Worm (Caenorhabditis elegans) whole organism, mixed stage, embryonic: ENCODE measurements around the gene Y59H11AM.1.

ENCODE experiments used
- M03D4.4 ChIP-seq: sonication (generic microtip); optimal IDR thresholded peaks from 2 replicates; lab custom pipeline; 2017; ENCODE audit warnings: mild to moderate bottlenecking, missing genetic modification characterization, missing compliant biosample characterization
- bed-3 ChIP-seq: fragments of 200-800 bp; sonication (Bioruptor generic); optimal IDR thresholded peaks from 3 replicates; lab custom pipeline; 2018; ENCODE audit warnings: mild to moderate bottlenecking, missing genetic modification characterization, moderate library complexity, missing compliant biosample characterization
- blmp-1 ChIP-seq: fragments of 150-350 bp; optimal IDR thresholded peaks from 2 replicates; lab custom pipeline; 2014; ENCODE audit warnings: missing biosample characterization, missing genetic modification characterization
- ceh-39 ChIP-seq: fragments of 150-350 bp; optimal IDR thresholded peaks from 2 replicates; lab custom pipeline; 2014; ENCODE audit warnings: missing biosample characterization, missing genetic modification characterization
- ceh-43 ChIP-seq: fragments of 200-800 bp; sonication (Bioruptor generic); optimal IDR thresholded peaks from 2 replicates; lab custom pipeline; 2018; ENCODE audit warnings: mild to moderate bottlenecking, missing genetic modification characterization, moderate library complexity, missing compliant biosample characterization
- ceh-83 ChIP-seq: fragments of 200-800 bp; sonication (Bioruptor generic); optimal IDR thresholded peaks from 2 replicates; lab custom pipeline; 2018; ENCODE audit warnings: mild to moderate bottlenecking, missing genetic modification characterization, missing compliant biosample characterization
- ces-1 ChIP-seq: fragments of 150-350 bp; optimal IDR thresholded peaks from 2 replicates; lab custom pipeline; 2014; ENCODE audit warnings: missing biosample characterization, missing genetic modification reagents, missing genetic modification characterization
- cnd-1 ChIP-seq: fragments of 200-800 bp; sonication (Bioruptor generic); optimal IDR thresholded peaks from 2 replicates; lab custom pipeline; 2018; ENCODE audit warnings: mild to moderate bottlenecking, missing genetic modification characterization, missing compliant biosample characterization
- drap-1 ChIP-seq: fragments of 200-800 bp; sonication (Bioruptor generic); optimal IDR thresholded peaks from 3 replicates; lab custom pipeline; 2018; ENCODE audit warnings: mild to moderate bottlenecking, missing genetic modification characterization, missing compliant biosample characterization
- elt-1 ChIP-seq: sonication (generic microtip); optimal IDR thresholded peaks from 2 replicates; lab custom pipeline; 2017; ENCODE audit warnings: missing genetic modification characterization, mild to moderate bottlenecking, missing compliant biosample characterization, antibody characterized with exemption, moderate library complexity, borderline replicate concordance; ENCODE audit not compliant: insufficient read depth
- elt-3 ChIP-seq: fragments of 150-350 bp; optimal IDR thresholded peaks from 2 replicates; lab custom pipeline; 2014; ENCODE audit warnings: missing biosample characterization, missing genetic modification characterization
- ham-2 ChIP-seq: fragments of 200-800 bp; sonication (Bioruptor generic); optimal IDR thresholded peaks from 2 replicates; lab custom pipeline; 2018; ENCODE audit warnings: mild to moderate bottlenecking, missing genetic modification characterization, missing compliant biosample characterization
- hlh-1 ChIP-seq: fragments of 150-350 bp; optimal IDR thresholded peaks from 2 replicates; lab custom pipeline; 2014; ENCODE audit warnings: missing biosample characterization, missing genetic modification reagents, missing genetic modification characterization
- lin-32 ChIP-seq: fragments of 200-800 bp; sonication (Bioruptor generic); optimal IDR thresholded peaks from 2 replicates; lab custom pipeline; 2018; ENCODE audit warnings: mild to moderate bottlenecking, missing genetic modification characterization, missing compliant biosample characterization
- lsy-2 ChIP-seq: fragments of 150-350 bp; optimal IDR thresholded peaks from 2 replicates; lab custom pipeline; 2014; ENCODE audit warnings: missing biosample characterization, missing genetic modification characterization
- mab-5 ChIP-seq: fragments of 150-350 bp; optimal IDR thresholded peaks from 2 replicates; lab custom pipeline; 2014; ENCODE audit warnings: missing biosample characterization, missing genetic modification characterization
- nhr-2 ChIP-seq: fragments of 150-350 bp; optimal IDR thresholded peaks from 2 replicates; lab custom pipeline; 2014; ENCODE audit warnings: missing biosample characterization, missing genetic modification characterization
- nhr-237 ChIP-seq: fragments of 150-350 bp; optimal IDR thresholded peaks from 2 replicates; lab custom pipeline; 2014; ENCODE audit warnings: missing biosample characterization, missing genetic modification characterization
- nhr-76 ChIP-seq: sonication (generic microtip); optimal IDR thresholded peaks from 2 replicates; lab custom pipeline; 2017; ENCODE audit warnings: missing biosample characterization, missing genetic modification characterization
- pha-4 ChIP-seq: fragments of 150-350 bp; optimal IDR thresholded peaks from 2 replicates; lab custom pipeline; 2018; ENCODE audit warnings: missing biosample characterization, missing genetic modification reagents, missing genetic modification characterization
- sem-2 ChIP-seq: fragments of 200-800 bp; sonication (Bioruptor generic); optimal IDR thresholded peaks from 2 replicates; lab custom pipeline; 2018; ENCODE audit warnings: mild to moderate bottlenecking, missing genetic modification characterization, missing compliant biosample characterization
- snpc-4 ChIP-seq: fragments of 150-350 bp; optimal IDR thresholded peaks from 2 replicates; lab custom pipeline; 2014; ENCODE audit warnings: missing biosample characterization, missing genetic modification characterization
- sptf-1 ChIP-seq: sonication (generic microtip); optimal IDR thresholded peaks from 2 replicates; lab custom pipeline; 2017; ENCODE audit warnings: mild to moderate bottlenecking, missing genetic modification characterization, moderate library complexity, missing compliant biosample characterization
- tbx-8 ChIP-seq: fragments of 200-800 bp; sonication (Bioruptor generic); optimal IDR thresholded peaks from 2 replicates; lab custom pipeline; 2018; ENCODE audit warnings: mild to moderate bottlenecking, missing genetic modification characterization, moderate library complexity, missing compliant biosample characterization
- unc-120 ChIP-seq: sonication (generic microtip); optimal IDR thresholded peaks from 2 replicates; lab custom pipeline; 2017; ENCODE audit warnings: missing genetic modification characterization, missing compliant biosample characterization; ENCODE audit not compliant: poor library complexity, severe bottlenecking
- unc-39 ChIP-seq: fragments of 150-350 bp; optimal IDR thresholded peaks from 2 replicates; lab custom pipeline; 2014; ENCODE audit warnings: missing biosample characterization, missing genetic modification characterization
- unc-62 ChIP-seq: fragments of 150-350 bp; optimal IDR thresholded peaks from 2 replicates; lab custom pipeline; 2014; ENCODE audit warnings: missing biosample characterization, missing genetic modification reagents, missing genetic modification characterization
- zip-8 ChIP-seq: fragments of 150-350 bp; optimal IDR thresholded peaks from 2 replicates; lab custom pipeline; 2014; ENCODE audit warnings: missing biosample characterization, missing genetic modification characterization
- ztf-11 ChIP-seq: fragments of 150-350 bp; optimal IDR thresholded peaks from 2 replicates; lab custom pipeline; 2014; ENCODE audit warnings: missing biosample characterization, missing genetic modification characterization

The Y59H11AM.1 gene

DNA sequence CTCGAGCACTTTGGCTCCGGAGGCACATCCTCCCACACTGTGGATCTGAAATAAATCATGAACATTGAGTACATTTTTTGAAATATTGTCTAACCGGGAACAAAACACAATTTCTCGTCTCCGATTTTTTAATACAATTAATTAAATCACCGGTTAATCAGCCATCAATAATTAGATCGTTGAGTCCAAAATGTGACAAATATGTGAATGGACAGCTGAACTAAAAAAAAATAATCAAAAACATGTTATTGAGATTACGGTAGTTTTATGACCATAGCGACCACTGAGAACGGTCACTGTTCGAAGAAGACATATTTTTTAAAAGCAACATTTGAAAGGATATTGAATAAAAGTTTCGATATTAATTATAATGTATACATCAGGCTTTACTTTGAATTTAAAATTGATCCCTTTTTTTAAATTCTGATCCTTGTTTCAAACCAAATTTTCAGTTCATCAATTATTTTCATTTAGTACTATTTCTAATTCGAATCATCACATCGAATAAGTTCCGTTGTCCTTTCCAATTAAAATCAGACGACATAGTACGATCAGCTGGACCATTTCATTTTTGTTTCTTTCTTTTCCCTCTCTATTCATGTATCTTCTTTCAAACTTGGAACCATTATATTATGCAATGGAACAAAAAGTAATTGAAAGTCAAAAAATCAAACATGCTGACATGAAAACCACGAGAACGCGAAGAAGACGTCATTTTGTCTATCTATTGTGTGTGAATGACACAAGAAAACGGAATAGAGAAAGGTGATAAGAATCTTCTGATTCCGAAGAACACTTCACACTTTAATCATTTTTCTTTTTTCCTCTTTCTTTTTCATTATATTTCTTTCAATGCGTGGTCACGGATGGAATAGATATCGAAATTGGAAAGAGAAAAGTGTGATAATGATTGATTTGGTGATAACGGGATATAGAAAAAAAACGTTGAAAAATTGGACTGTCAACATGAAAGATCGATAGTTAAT is 40.9 kb upstream of the Y59H11AM.1 start:
- TF ChIP-seq nhr-237 (tag; lab: Kevin White, UChicago): no peak
- TF ChIP-seq blmp-1 (tag; lab: Kevin White, UChicago): peak; percentile 61
- peak; percentile 84 for TF ChIP-seq elt-3

ce11 chrIV:8532024-8532423 is 39.2 kb upstream of the Y59H11AM.1 start:
- no peak for TF ChIP-seq nhr-76 (tag; lab: Kevin White, UChicago)
- TF ChIP-seq unc-39: no peak
- TF ChIP-seq hlh-1 (tag; lab: Kevin White, UChicago): no peak
- TF ChIP-seq unc-120 (tag; lab: Kevin White, UChicago): no peak
- TF ChIP-seq ceh-83 (GFP tag; lab: Kevin White, UChicago): no peak
- no peak for TF ChIP-seq pha-4 (tag; lab: Kevin White, UChicago)
- TF ChIP-seq lin-32 (GFP tag; lab: Kevin White, UChicago): no peak
- no peak for TF ChIP-seq ztf-11 (tag; lab: Kevin White, UChicago)
- no peak for TF ChIP-seq M03D4.4 (tag; lab: Kevin White, UChicago)
- TF ChIP-seq bed-3 (GFP tag; lab: Kevin White, UChicago): no peak
- no peak for TF ChIP-seq blmp-1 (tag; lab: Kevin White, UChicago)

ce11 chrIV:8532796-8533195 is 38.4 kb upstream of the Y59H11AM.1 start:
- TF ChIP-seq ces-1: no peak
- no peak for TF ChIP-seq sem-2 (GFP tag; lab: Kevin White, UChicago)
- no peak for TF ChIP-seq M03D4.4 (tag; lab: Kevin White, UChicago)
- no peak for TF ChIP-seq nhr-2
- no peak for TF ChIP-seq mab-5
- TF ChIP-seq pha-4 (tag; lab: Kevin White, UChicago): no peak
- no peak for TF ChIP-seq hlh-1 (tag; lab: Kevin White, UChicago)
- no peak for TF ChIP-seq unc-62 (GFP tag; lab: Kevin White, UChicago)
- no peak for TF ChIP-seq elt-1 (tag; lab: Kevin White, UChicago)
- TF ChIP-seq nhr-237 (tag; lab: Kevin White, UChicago): no peak
- no peak for TF ChIP-seq nhr-76 (tag; lab: Kevin White, UChicago)
- no peak for TF ChIP-seq elt-3
- no peak for TF ChIP-seq ztf-11 (tag; lab: Kevin White, UChicago)
- TF ChIP-seq cnd-1: no peak
- TF ChIP-seq ceh-39 (tag; lab: Kevin White, UChicago): no peak
- TF ChIP-seq blmp-1 (tag; lab: Kevin White, UChicago): no peak
- no peak for TF ChIP-seq lin-32 (GFP tag; lab: Kevin White, UChicago)
- TF ChIP-seq snpc-4 (tag; lab: Kevin White, UChicago): no peak
- TF ChIP-seq drap-1 (GFP tag; lab: Kevin White, UChicago): no peak

DNA sequence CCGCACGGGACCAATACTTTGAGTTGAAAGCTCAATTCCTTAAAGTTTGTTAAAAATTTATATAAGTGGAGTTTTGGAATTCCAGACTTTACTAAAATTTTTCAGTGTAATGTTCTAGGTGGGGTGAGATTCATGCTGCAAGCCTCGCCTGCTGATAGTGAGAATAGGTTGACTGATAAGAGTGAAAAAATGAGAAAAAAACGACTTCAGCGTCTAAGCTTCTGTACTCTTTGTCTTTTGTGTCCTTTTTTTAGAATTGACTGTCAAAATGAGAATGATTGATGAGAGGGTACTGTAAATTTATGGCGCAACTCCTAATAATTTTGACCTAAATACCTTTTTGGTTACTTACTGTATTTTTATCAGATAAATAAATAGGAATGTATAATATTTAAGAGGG is 37.0 kb upstream of the Y59H11AM.1 start:
- TF ChIP-seq sptf-1 (tag; lab: Kevin White, UChicago): no peak
- TF ChIP-seq ztf-11 (tag; lab: Kevin White, UChicago): no peak
- TF ChIP-seq tbx-8: no peak
- no peak for TF ChIP-seq ceh-43 (GFP tag; lab: Kevin White, UChicago)

DNA sequence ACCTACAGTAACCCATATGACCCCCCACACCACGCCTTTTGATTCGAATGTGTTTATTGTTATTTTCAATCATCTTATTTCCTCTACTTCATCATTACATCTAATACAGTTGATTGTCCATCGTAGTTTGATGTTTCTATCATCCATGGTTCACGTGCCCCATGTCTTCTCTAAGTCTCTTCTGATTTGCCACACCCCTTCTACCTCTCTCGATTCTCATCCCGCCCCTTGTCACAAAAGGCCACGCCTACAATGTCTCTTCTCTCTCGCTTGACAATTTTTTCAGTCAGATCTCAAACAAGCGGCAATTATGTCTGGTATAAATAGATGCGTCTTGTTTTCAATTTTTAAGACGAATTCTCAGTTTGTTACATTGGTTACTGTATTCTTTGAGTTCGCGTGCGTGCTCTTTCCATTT is 36.2 kb upstream of the Y59H11AM.1 start:
- TF ChIP-seq mab-5: no peak
- no peak for TF ChIP-seq zip-8 (tag; lab: Kevin White, UChicago)
- no peak for TF ChIP-seq hlh-1 (tag; lab: Kevin White, UChicago)
- no peak for TF ChIP-seq ztf-11 (tag; lab: Kevin White, UChicago)
- no peak for TF ChIP-seq ham-2 (GFP tag; lab: Kevin White, UChicago)
- no peak for TF ChIP-seq ces-1
- TF ChIP-seq lin-32 (GFP tag; lab: Kevin White, UChicago): no peak
- no peak for TF ChIP-seq sptf-1 (tag; lab: Kevin White, UChicago)
- no peak for TF ChIP-seq tbx-8
- no peak for TF ChIP-seq lsy-2
- no peak for TF ChIP-seq bed-3 (GFP tag; lab: Kevin White, UChicago)
- no peak for TF ChIP-seq unc-120 (tag; lab: Kevin White, UChicago)
